Worm (Caenorhabditis elegans): ENCODE data around the gene sre-12.

DNA sequence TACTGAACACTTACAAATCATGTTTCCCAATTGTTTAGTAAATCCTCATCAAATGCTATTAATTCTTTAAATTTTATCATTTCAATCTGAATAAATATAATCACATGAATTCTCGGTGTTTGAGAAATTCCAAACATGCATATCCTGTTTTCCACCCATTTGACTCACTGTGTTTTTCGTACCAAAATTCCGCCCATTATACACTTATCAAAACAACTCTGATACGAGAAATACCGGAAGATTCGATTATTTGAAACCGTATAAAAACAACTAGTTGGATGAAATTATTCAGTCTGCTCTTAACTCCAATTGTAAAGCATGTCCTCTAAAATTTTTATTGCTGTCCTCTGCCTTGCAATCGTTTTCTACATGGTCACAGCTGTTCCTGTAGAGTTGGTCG is 30.7 kb downstream of the sre-12 start, which contains the start of gene Y57E12B.1:
- TF ChIP-seq nhr-237 (tag; optimal IDR thresholded peaks at IDR 0.05) (no peak), nhr-76 (tag; optimal IDR thresholded peaks at IDR 0.05) (no peak), fkh-10 (GFP tag; optimal IDR thresholded peaks at IDR 0.05) (no peak), lin-15B (tag; optimal IDR thresholded peaks at IDR 0.05) (no peak), nhr-25 (tag; optimal IDR thresholded peaks at IDR 0.05) (no peak), ztf-11 (tag; optimal IDR thresholded peaks at IDR 0.05) (no peak), snpc-4 (tag; optimal IDR thresholded peaks at IDR 0.05) (no peak), elt-3 (tag; optimal IDR thresholded peaks at IDR 0.05) (no peak), fos-1 (tag; optimal IDR thresholded peaks at IDR 0.05) (no peak), ceh-16 (tag; optimal IDR thresholded peaks at IDR 0.05) (no peak)
